Worm (Caenorhabditis elegans) whole organism, L3 larva: ENCODE measurements around the gene gst-3.

Source experiments
- R02D3.7 ChIP-seq: fragments of 150-350 bp; optimal IDR thresholded peaks from 2 replicates; lab custom pipeline; 2014; ENCODE audit warnings: missing biosample characterization, missing genetic modification characterization
- ZK546.5 ChIP-seq: sonication (generic microtip); optimal IDR thresholded peaks from 2 replicates; lab custom pipeline; 2017; ENCODE audit warnings: missing biosample characterization, missing genetic modification characterization
- aly-2 ChIP-seq: fragments of 150-350 bp; optimal IDR thresholded peaks from 2 replicates; lab custom pipeline; 2014; ENCODE audit warnings: missing biosample characterization, missing genetic modification characterization
- ama-1 ChIP-seq: fragments of 150-350 bp; optimal IDR thresholded peaks from 2 replicates; lab custom pipeline; 2018
- ceh-16 ChIP-seq: sonication (generic microtip); optimal IDR thresholded peaks from 2 replicates; lab custom pipeline; 2017; ENCODE audit warnings: missing biosample characterization, missing genetic modification characterization
- ceh-28 ChIP-seq: fragments of 150-350 bp; optimal IDR thresholded peaks from 2 replicates; lab custom pipeline; 2014; ENCODE audit warnings: missing biosample characterization, missing genetic modification reagents, missing genetic modification characterization
- ceh-9 ChIP-seq: sonication (generic microtip); optimal IDR thresholded peaks from 2 replicates; lab custom pipeline; 2018; ENCODE audit warnings: missing biosample characterization, missing genetic modification characterization
- daf-12 ChIP-seq: fragments of 150-350 bp; optimal IDR thresholded peaks from 2 replicates; lab custom pipeline; 2014; ENCODE audit warnings: missing biosample characterization, missing genetic modification reagents, missing genetic modification characterization
- egl-27 ChIP-seq: sonication (generic microtip); optimal IDR thresholded peaks from 4 replicates; lab custom pipeline; 2017; ENCODE audit warnings: missing biosample characterization, missing genetic modification reagents, missing genetic modification characterization
- egl-5 ChIP-seq: fragments of 150-350 bp; optimal IDR thresholded peaks from 2 replicates; lab custom pipeline; 2017; ENCODE audit warnings: missing biosample characterization, missing genetic modification reagents, missing genetic modification characterization, inconsistent platforms
- elt-2 ChIP-seq: sonication (generic microtip); optimal IDR thresholded peaks from 2 replicates; lab custom pipeline; 2016; ENCODE audit warnings: missing genetic modification reagents, mild to moderate bottlenecking, missing genetic modification characterization, missing compliant biosample characterization
- eor-1 ChIP-seq, 2 experiments: fragments of 150-350 bp; optimal IDR thresholded peaks; 2 replicates each; lab custom pipeline; 2014 to 2018; ENCODE audit warnings: missing biosample characterization in 2 of 2, missing genetic modification characterization in 2 of 2
- fkh-10 ChIP-seq: sonication (generic microtip); optimal IDR thresholded peaks from 2 replicates; lab custom pipeline; 2017; ENCODE audit warnings: missing biosample characterization, missing genetic modification reagents, missing genetic modification characterization
- fkh-2 ChIP-seq: fragments of 150-350 bp; optimal IDR thresholded peaks from 2 replicates; lab custom pipeline; 2014; ENCODE audit warnings: missing biosample characterization, missing genetic modification reagents, missing genetic modification characterization
- fos-1 ChIP-seq: fragments of 150-350 bp; optimal IDR thresholded peaks from 2 replicates; lab custom pipeline; 2014; ENCODE audit warnings: missing biosample characterization, missing genetic modification characterization
- hmg-11 ChIP-seq: sonication (generic microtip); optimal IDR thresholded peaks from 2 replicates; lab custom pipeline; 2016; ENCODE audit warnings: missing genetic modification characterization, missing compliant biosample characterization
- jun-1 ChIP-seq: fragments of 150-350 bp; optimal IDR thresholded peaks from 2 replicates; lab custom pipeline; 2014; ENCODE audit warnings: missing biosample characterization, missing genetic modification reagents, missing genetic modification characterization
- lin-15B ChIP-seq: fragments of 150-350 bp; optimal IDR thresholded peaks from 2 replicates; lab custom pipeline; 2014; ENCODE audit warnings: missing biosample characterization, missing genetic modification characterization
- lsy-12 ChIP-seq: sonication (generic microtip); optimal IDR thresholded peaks from 2 replicates; lab custom pipeline; 2016; ENCODE audit warnings: mild to moderate bottlenecking, missing genetic modification characterization, missing compliant biosample characterization
- mdl-1 ChIP-seq: fragments of 150-350 bp; optimal IDR thresholded peaks from 2 replicates; lab custom pipeline; 2014; ENCODE audit warnings: missing biosample characterization, missing genetic modification characterization
- mml-1 ChIP-seq: fragments of 150-350 bp; sonication (generic microtip); optimal IDR thresholded peaks from 3 replicates; lab custom pipeline; 2014; ENCODE audit warnings: missing biosample characterization, missing genetic modification characterization
- nfya-1 ChIP-seq: sonication (generic microtip); optimal IDR thresholded peaks from 2 replicates; lab custom pipeline; 2017; ENCODE audit warnings: missing genetic modification characterization, mild to moderate bottlenecking, missing compliant biosample characterization, antibody characterized with exemption, moderate library complexity; ENCODE audit not compliant: insufficient read depth
- nhr-11 ChIP-seq: fragments of 150-350 bp; optimal IDR thresholded peaks from 2 replicates; lab custom pipeline; 2014; ENCODE audit warnings: missing biosample characterization, missing genetic modification characterization
- nhr-12 ChIP-seq: fragments of 150-350 bp; optimal IDR thresholded peaks from 2 replicates; lab custom pipeline; 2014; ENCODE audit warnings: missing biosample characterization, missing genetic modification characterization
- nhr-23 ChIP-seq: fragments of 150-350 bp; optimal IDR thresholded peaks from 2 replicates; lab custom pipeline; 2014; ENCODE audit warnings: missing biosample characterization, missing genetic modification reagents, missing genetic modification characterization
- nhr-237 ChIP-seq: fragments of 150-350 bp; optimal IDR thresholded peaks from 2 replicates; lab custom pipeline; 2014; ENCODE audit warnings: missing biosample characterization, missing genetic modification characterization
- nhr-28 ChIP-seq: fragments of 150-350 bp; optimal IDR thresholded peaks from 2 replicates; lab custom pipeline; 2014; ENCODE audit warnings: missing biosample characterization, missing genetic modification characterization
- nhr-43 ChIP-seq: sonication (generic microtip); optimal IDR thresholded peaks from 2 replicates; lab custom pipeline; 2016; ENCODE audit warnings: mild to moderate bottlenecking, missing genetic modification characterization, missing compliant biosample characterization; ENCODE audit not compliant: poor library complexity, severe bottlenecking
- nhr-67 ChIP-seq: fragments of 150-350 bp; optimal IDR thresholded peaks from 2 replicates; lab custom pipeline; 2014; ENCODE audit warnings: missing biosample characterization, missing genetic modification characterization
- nhr-76 ChIP-seq: fragments of 150-350 bp; sonication (generic microtip); optimal IDR thresholded peaks from 5 replicates; lab custom pipeline; 2014; ENCODE audit warnings: missing biosample characterization, missing genetic modification characterization
- nhr-77 ChIP-seq: fragments of 150-350 bp; optimal IDR thresholded peaks from 2 replicates; lab custom pipeline; 2014; ENCODE audit warnings: missing biosample characterization, missing genetic modification characterization
- pha-4 ChIP-seq: fragments of 150-350 bp; optimal IDR thresholded peaks from 2 replicates; lab custom pipeline; 2014; ENCODE audit warnings: missing biosample characterization, missing genetic modification reagents, missing genetic modification characterization
- sea-2 ChIP-seq: fragments of 150-350 bp; sonication (generic microtip); optimal IDR thresholded peaks from 4 replicates; lab custom pipeline; 2014; ENCODE audit warnings: missing biosample characterization, missing genetic modification reagents, missing genetic modification characterization
- snpc-4 ChIP-seq: fragments of 150-350 bp; optimal IDR thresholded peaks from 2 replicates; lab custom pipeline; 2014; ENCODE audit warnings: missing biosample characterization, missing genetic modification characterization
- unc-39 ChIP-seq: sonication (generic microtip); optimal IDR thresholded peaks from 4 replicates; lab custom pipeline; 2017; ENCODE audit warnings: missing biosample characterization, missing genetic modification characterization
- unc-62 ChIP-seq: fragments of 150-350 bp; sonication (generic microtip); optimal IDR thresholded peaks from 4 replicates; lab custom pipeline; 2014; ENCODE audit warnings: missing biosample characterization, missing genetic modification reagents, missing genetic modification characterization
- zag-1 ChIP-seq: fragments of 150-350 bp; optimal IDR thresholded peaks from 2 replicates; lab custom pipeline; 2014; ENCODE audit warnings: missing biosample characterization, missing genetic modification characterization
- ztf-11 ChIP-seq: fragments of 150-350 bp; optimal IDR thresholded peaks from 2 replicates; lab custom pipeline; 2014; ENCODE audit warnings: missing biosample characterization, missing genetic modification characterization
- ztf-4 ChIP-seq: fragments of 150-350 bp; optimal IDR thresholded peaks from 2 replicates; lab custom pipeline; 2014; ENCODE audit warnings: missing biosample characterization, missing genetic modification characterization

The gst-3 gene

ce11 chrIV:10116765-10117164, 23.3 kb downstream of the gst-3 start:
- TF ChIP-seq eor-1 (tag; optimal IDR thresholded peaks at IDR 0.05; lab: Kevin White, UChicago), result no peak
- no peak for TF ChIP-seq nhr-23 (tag; lab: Kevin White, UChicago)
- TF ChIP-seq egl-27, result no peak
- TF ChIP-seq lsy-12, result no peak
- no peak for TF ChIP-seq unc-62 (GFP tag; lab: Kevin White, UChicago)
- TF ChIP-seq zag-1 (tag; lab: Kevin White, UChicago), result no peak
- TF ChIP-seq unc-39, result no peak
- no peak for TF ChIP-seq fos-1

- TF ChIP-seq lsy-12 (no peak), ztf-11 (no peak), nhr-67 (tag; lab: Kevin White, UChicago) (no peak), sea-2 (GFP tag; lab: Kevin White, UChicago) (no peak), nhr-76 (no peak), jun-1 (tag; lab: Kevin White, UChicago) (no peak), zag-1 (tag; lab: Kevin White, UChicago) (no peak), daf-12 (no peak), nhr-237 (no peak), ceh-16 (tag; lab: Kevin White, UChicago) (no peak), nhr-77 (tag; lab: Kevin White, UChicago) (no peak)
These were observed 24.9 kb downstream of the gst-3 start, which contains the start of gene C04G2.10 for ce11 chrIV:10115142-10115541. Gene C04G2.10, plus strand, starts transcription at chrIV:10115442.

- no peak for TF ChIP-seq sea-2 (GFP tag; lab: Kevin White, UChicago)
- TF ChIP-seq pha-4 (tag; lab: Kevin White, UChicago), result no peak
- TF ChIP-seq hmg-11 (tag; lab: Kevin White, UChicago), result no peak
- TF ChIP-seq nhr-23 (tag; lab: Kevin White, UChicago), result no peak
- no peak for TF ChIP-seq ama-1 (lab: Kevin White, UChicago)
- TF ChIP-seq nhr-12 (tag; lab: Kevin White, UChicago), result no peak
- TF ChIP-seq lsy-12, result no peak
- no peak for TF ChIP-seq ceh-16 (tag; lab: Kevin White, UChicago)
- no peak for TF ChIP-seq ZK546.5
- TF ChIP-seq ztf-4, result no peak
- no peak for TF ChIP-seq aly-2
- no peak for TF ChIP-seq nhr-43 (tag; lab: Kevin White, UChicago)
- TF ChIP-seq lin-15B, result no peak
- no peak for TF ChIP-seq fkh-10 (GFP tag; lab: Kevin White, UChicago)
- no peak for TF ChIP-seq ceh-28 (tag; lab: Kevin White, UChicago)
- TF ChIP-seq egl-5 (tag; lab: Kevin White, UChicago), result no peak
These were observed 27.5 kb downstream of the gst-3 start, which contains the start of gene nsph-3.2 for ce11 chrIV:10112570-10112969. Gene nsph-3.2, plus strand, starts transcription at chrIV:10112870.

- no peak for TF ChIP-seq nhr-12 (tag; lab: Kevin White, UChicago)
- no peak for TF ChIP-seq jun-1 (tag; lab: Kevin White, UChicago)
- TF ChIP-seq lin-15B, result no peak
- TF ChIP-seq eor-1 (tag; optimal IDR thresholded peaks at IDR 0.05; lab: Kevin White, UChicago), result no peak
- no peak for TF ChIP-seq ceh-16 (tag; lab: Kevin White, UChicago)
- TF ChIP-seq nfya-1 (tag; lab: Kevin White, UChicago), result no peak
- no peak for TF ChIP-seq ztf-11
- TF ChIP-seq nhr-11, result no peak
- no peak for TF ChIP-seq egl-27
These were observed 28.6 kb downstream of the gst-3 start, which contains the start of gene spch-1 for ce11 chrIV:10111441-10111840. Gene spch-1, minus strand, starts transcription at chrIV:10111541.

ce11 chrIV:10110870-10111269, 29.2 kb downstream of the gst-3 start:
- TF ChIP-seq fkh-10 (GFP tag; lab: Kevin White, UChicago) (no peak), ztf-4 (no peak), mml-1 (tag; lab: Kevin White, UChicago) (no peak), R02D3.7 (no peak), fkh-2 (no peak), ama-1 (lab: Kevin White, UChicago) (no peak), nhr-23 (tag; lab: Kevin White, UChicago) (no peak), nhr-28 (tag; lab: Kevin White, UChicago) (no peak), ceh-9 (tag; lab: Kevin White, UChicago) (no peak), daf-12 (no peak), mdl-1 (no peak), zag-1 (tag; lab: Kevin White, UChicago) (no peak), lin-15B (no peak), elt-2 (tag; lab: Kevin White, UChicago) (no peak), unc-39 (no peak), snpc-4 (tag; lab: Kevin White, UChicago) (no peak), aly-2 (no peak), nhr-11 (no peak)
